Worm (Caenorhabditis elegans) whole organism, midembryonic: ENCODE data around the gene mps-2.

Source experiments
- ref-1 ChIP-seq: fragments of 200-800 bp; sonication (Bioruptor generic); conservative IDR thresholded peaks from 2 replicates; pipeline ENCODE4 v1.3.6; 2022; ENCODE audit warnings: missing genetic modification reagents, missing genetic modification characterization, missing compliant biosample characterization
- ztf-23 ChIP-seq: fragments of 200-800 bp; sonication (Bioruptor generic); IDR thresholded peaks from 2 replicates; pipeline ENCODE4 v1.3.6; 2022; ENCODE audit warnings: missing genetic modification reagents, missing genetic modification characterization, missing compliant biosample characterization
- ztf-29 ChIP-seq: fragments of 200-800 bp; sonication (Bioruptor generic); IDR thresholded peaks from 2 replicates; pipeline ENCODE4 v1.3.6; 2022; ENCODE audit warnings: missing genetic modification reagents, missing genetic modification characterization, missing compliant biosample characterization

DNA sequence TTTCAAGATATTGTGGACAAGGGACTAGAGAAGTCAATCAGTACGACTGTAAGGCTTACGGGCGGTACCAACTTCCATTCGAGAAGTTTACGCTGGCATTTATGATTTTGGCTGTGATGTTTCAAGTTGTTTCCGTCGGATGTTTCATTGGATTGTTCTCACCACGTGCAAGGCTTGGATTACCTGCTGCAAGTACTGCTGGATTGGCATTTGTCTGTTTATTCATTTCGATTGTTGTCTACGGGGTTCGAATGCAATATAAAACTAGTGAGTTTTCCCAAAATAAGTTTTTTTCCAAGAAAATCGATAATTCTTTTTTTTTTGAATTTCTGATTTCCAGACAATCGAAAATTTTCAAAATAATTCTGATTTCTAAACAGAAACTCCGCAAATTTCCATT is 28.7 kb upstream of the mps-2 start:
- TF ChIP-seq ref-1 (GFP tag; lab: Robert Waterston, UW) (no peak), ztf-23 (GFP tag; lab: Robert Waterston, UW) (no peak), ztf-29 (GFP tag; lab: Robert Waterston, UW) (no peak)
